Fruit fly (Drosophila melanogaster) whole organism, prepupa: ENCODE results near the gene CG16779.
A peak's percentile ranks its signal among the peaks of the same experiment; 100 is the strongest.

Source experiments
- Blimp-1 ChIP-seq: fragments of 200-800 bp; sonication (Bioruptor generic); optimal IDR thresholded peaks from 3 replicates; lab custom pipeline; 2017; ENCODE audit warnings: missing biosample characterization, missing genetic modification characterization, mild to moderate bottlenecking, moderate library complexity, missing genetic modification reagents
- CG10631 ChIP-seq: fragments of 200-800 bp; sonication (Bioruptor generic); optimal IDR thresholded peaks from 2 replicates; lab custom pipeline; 2016; ENCODE audit warnings: missing biosample characterization, missing genetic modification characterization
- CG10669 ChIP-seq: fragments of 200-800 bp; sonication (Bioruptor generic); optimal IDR thresholded peaks from 3 replicates; lab custom pipeline; 2018; ENCODE audit warnings: missing biosample characterization, mild to moderate bottlenecking, missing genetic modification characterization, moderate library complexity
- CG11294 ChIP-seq: fragments of 200-800 bp; sonication (Bioruptor generic); IDR thresholded peaks from 2 replicates; pipeline ENCODE4 v1.3.6; 2022; ENCODE audit warnings: missing biosample characterization, missing genetic modification characterization
- CG11762 ChIP-seq: fragments of 200-800 bp; sonication (Bioruptor generic); optimal IDR thresholded peaks from 3 replicates; lab custom pipeline; 2016; ENCODE audit warnings: missing biosample characterization, missing genetic modification characterization; ENCODE audit not compliant: insufficient read depth
- CG11902 ChIP-seq: fragments of 200-800 bp; sonication (Bioruptor generic); optimal IDR thresholded peaks from 3 replicates; lab custom pipeline; 2016; ENCODE audit warnings: missing biosample characterization, missing genetic modification characterization
- CG1621 ChIP-seq: fragments of 200-800 bp; sonication (Bioruptor generic); optimal IDR thresholded peaks from 3 replicates; lab custom pipeline; 2018; ENCODE audit warnings: missing biosample characterization, mild to moderate bottlenecking, missing genetic modification characterization
- CG16779 ChIP-seq: fragments of 200-800 bp; sonication (Bioruptor generic); optimal IDR thresholded peaks from 3 replicates; lab custom pipeline; 2017; ENCODE audit warnings: missing biosample characterization, mild to moderate bottlenecking, missing genetic modification characterization
- CG3032 ChIP-seq: fragments of 200-800 bp; optimal IDR thresholded peaks from 2 replicates; lab custom pipeline; 2019; ENCODE audit warnings: missing biosample characterization, mild to moderate bottlenecking, missing genetic modification characterization, moderate library complexity
- CG31627 ChIP-seq: fragments of 200-800 bp; sonication (Bioruptor generic); optimal IDR thresholded peaks from 3 replicates; lab custom pipeline; 2016; ENCODE audit warnings: missing biosample characterization, missing genetic modification characterization
- CG32006 ChIP-seq: fragments of 200-800 bp; sonication (Bioruptor generic); optimal IDR thresholded peaks from 3 replicates; lab custom pipeline; 2017; ENCODE audit warnings: missing biosample characterization, mild to moderate bottlenecking, missing genetic modification characterization
- CG34406 ChIP-seq: fragments of 200-800 bp; sonication (Bioruptor generic); optimal IDR thresholded peaks from 3 replicates; lab custom pipeline; 2016; ENCODE audit warnings: missing biosample characterization, missing genetic modification characterization
- CG3919 ChIP-seq: fragments of 200-800 bp; sonication (Bioruptor generic); optimal IDR thresholded peaks from 3 replicates; lab custom pipeline; 2016; ENCODE audit warnings: missing biosample characterization, missing genetic modification characterization
- CG6163 ChIP-seq: fragments of 200-800 bp; sonication (Bioruptor generic); IDR thresholded peaks from 3 replicates; pipeline ENCODE4 v1.3.6; 2022; ENCODE audit warnings: missing biosample characterization, missing genetic modification characterization
- CG6276 ChIP-seq: fragments of 200-800 bp; sonication (Bioruptor generic); optimal IDR thresholded peaks from 2 replicates; lab custom pipeline; 2017; ENCODE audit warnings: missing biosample characterization, mild to moderate bottlenecking, missing genetic modification characterization
- CG6792 ChIP-seq: fragments of 200-800 bp; sonication (Bioruptor generic); optimal IDR thresholded peaks from 3 replicates; lab custom pipeline; 2016; ENCODE audit warnings: missing biosample characterization, missing genetic modification characterization
- CG6808 ChIP-seq: fragments of 200-800 bp; sonication (Bioruptor generic); optimal IDR thresholded peaks from 3 replicates; lab custom pipeline; 2017; ENCODE audit warnings: missing biosample characterization, missing genetic modification characterization, mild to moderate bottlenecking, moderate library complexity, missing genetic modification reagents
- CG6854 ChIP-seq: fragments of 200-800 bp; sonication (Bioruptor generic); optimal IDR thresholded peaks from 2 replicates; lab custom pipeline; 2017; ENCODE audit warnings: missing biosample characterization, mild to moderate bottlenecking, missing genetic modification characterization
- CG7368 ChIP-seq: fragments of 200-800 bp; sonication (Bioruptor generic); optimal IDR thresholded peaks from 3 replicates; lab custom pipeline; 2016; ENCODE audit warnings: missing biosample characterization, missing genetic modification characterization
- CG8319 ChIP-seq: fragments of 200-800 bp; sonication (Bioruptor generic); optimal IDR thresholded peaks from 3 replicates; lab custom pipeline; 2016; ENCODE audit warnings: missing biosample characterization, missing genetic modification characterization
- CG9139 ChIP-seq: fragments of 200-800 bp; sonication (Bioruptor generic); optimal IDR thresholded peaks from 3 replicates; lab custom pipeline; 2017; ENCODE audit warnings: missing biosample characterization, mild to moderate bottlenecking, missing genetic modification characterization
- Eip75B ChIP-seq: fragments of 200-800 bp; sonication (Bioruptor generic); optimal IDR thresholded peaks from 3 replicates; lab custom pipeline; 2016; ENCODE audit warnings: missing biosample characterization, missing genetic modification characterization
- Eip78C ChIP-seq: fragments of 200-800 bp; sonication (Bioruptor generic); peaks from one replicate; lab custom pipeline; 2016; ENCODE audit warnings: missing biosample characterization, missing genetic modification characterization
- Eip93F ChIP-seq: fragments of 200-800 bp; sonication (Bioruptor generic); optimal IDR thresholded peaks from 2 replicates; lab custom pipeline; 2016; ENCODE audit warnings: missing biosample characterization, mild to moderate bottlenecking, missing genetic modification characterization
- Ets21C ChIP-seq: fragments of 200-800 bp; sonication (Bioruptor generic); optimal IDR thresholded peaks from 3 replicates; lab custom pipeline; 2016; ENCODE audit warnings: missing biosample characterization, missing genetic modification characterization
- Ets96B ChIP-seq: fragments of 200-800 bp; optimal IDR thresholded peaks from 2 replicates; lab custom pipeline; 2019; ENCODE audit warnings: missing biosample characterization, mild to moderate bottlenecking, missing genetic modification characterization, moderate library complexity
- Gug ChIP-seq: fragments of 200-800 bp; sonication (Bioruptor generic); IDR thresholded peaks from 2 replicates; pipeline ENCODE4 v1.3.6; 2022; ENCODE audit warnings: missing biosample characterization, missing genetic modification characterization
- Hr38 ChIP-seq: sonication (Bioruptor generic); optimal IDR thresholded peaks from 2 replicates; lab custom pipeline; 2016; ENCODE audit warnings: missing biosample characterization, missing genetic modification characterization
- Hr39 ChIP-seq: fragments of 200-800 bp; sonication (Bioruptor generic); optimal IDR thresholded peaks from 2 replicates; lab custom pipeline; 2016; ENCODE audit warnings: missing biosample characterization, missing genetic modification characterization
- Hr4 ChIP-seq: fragments of 200-800 bp; sonication (Bioruptor generic); optimal IDR thresholded peaks from 3 replicates; lab custom pipeline; 2016; ENCODE audit warnings: missing biosample characterization, missing genetic modification characterization
- Met ChIP-seq: fragments of 200-800 bp; sonication (Bioruptor generic); optimal IDR thresholded peaks from 3 replicates; lab custom pipeline; 2016; ENCODE audit warnings: missing biosample characterization, missing genetic modification characterization
- OdsH ChIP-seq: fragments of 200-800 bp; sonication (Bioruptor generic); optimal IDR thresholded peaks from 3 replicates; lab custom pipeline; 2016; ENCODE audit warnings: missing biosample characterization, missing genetic modification characterization
- Smox ChIP-seq: fragments of 200-800 bp; sonication (Bioruptor generic); optimal IDR thresholded peaks from 3 replicates; lab custom pipeline; 2016; ENCODE audit warnings: missing biosample characterization, missing genetic modification characterization
- Sox14 ChIP-seq: fragments of 200-800 bp; sonication (Bioruptor generic); optimal IDR thresholded peaks from 3 replicates; lab custom pipeline; 2016; ENCODE audit warnings: missing biosample characterization, missing genetic modification characterization
- Sox15 ChIP-seq: fragments of 200-800 bp; sonication (Bioruptor generic); optimal IDR thresholded peaks from 3 replicates; lab custom pipeline; 2016; ENCODE audit warnings: missing biosample characterization, missing genetic modification characterization
- achi ChIP-seq: fragments of 200-800 bp; sonication (Bioruptor generic); optimal IDR thresholded peaks from 3 replicates; lab custom pipeline; 2016; ENCODE audit warnings: missing biosample characterization, missing genetic modification characterization
- acj6 ChIP-seq: fragments of 200-800 bp; sonication (Bioruptor generic); optimal IDR thresholded peaks from 3 replicates; lab custom pipeline; 2016; ENCODE audit warnings: missing biosample characterization, missing genetic modification characterization
- dac ChIP-seq: fragments of 200-800 bp; sonication (Bioruptor generic); optimal IDR thresholded peaks from 2 replicates; lab custom pipeline; 2017; ENCODE audit warnings: missing biosample characterization, mild to moderate bottlenecking, missing genetic modification characterization
- dsx ChIP-seq: fragments of 200-800 bp; optimal IDR thresholded peaks from 3 replicates; lab custom pipeline; 2019; ENCODE audit warnings: missing biosample characterization, mild to moderate bottlenecking, missing genetic modification characterization, moderate library complexity; ENCODE audit not compliant: poor library complexity, severe bottlenecking
- eg ChIP-seq: fragments of 200-800 bp; sonication (Bioruptor generic); IDR thresholded peaks from 3 replicates; pipeline ENCODE4 v1.3.6; 2022; ENCODE audit warnings: missing biosample characterization, missing genetic modification characterization
- esn ChIP-seq: fragments of 200-800 bp; sonication (Bioruptor generic); optimal IDR thresholded peaks from 2 replicates; lab custom pipeline; 2016; ENCODE audit warnings: missing biosample characterization, mild to moderate bottlenecking, missing genetic modification characterization, moderate library complexity
- fd59A ChIP-seq: fragments of 200-800 bp; sonication (Bioruptor generic); optimal IDR thresholded peaks from 2 replicates; lab custom pipeline; 2017; ENCODE audit warnings: missing biosample characterization, mild to moderate bottlenecking, missing genetic modification characterization, missing genetic modification reagents
- fd85E ChIP-seq: fragments of 200-800 bp; sonication (Bioruptor generic); optimal IDR thresholded peaks from 3 replicates; lab custom pipeline; 2016; ENCODE audit warnings: missing biosample characterization, missing genetic modification characterization
- fkh ChIP-seq: fragments of 200-800 bp; sonication (Bioruptor generic); optimal IDR thresholded peaks from 3 replicates; lab custom pipeline; 2017; ENCODE audit warnings: missing biosample characterization, mild to moderate bottlenecking, missing genetic modification characterization, moderate library complexity
- lz ChIP-seq: fragments of 200-800 bp; sonication (Bioruptor generic); optimal IDR thresholded peaks from 3 replicates; lab custom pipeline; 2016; ENCODE audit warnings: missing biosample characterization, missing genetic modification characterization
- net ChIP-seq: fragments of 200-800 bp; sonication (Bioruptor generic); optimal IDR thresholded peaks from 3 replicates; lab custom pipeline; 2016; ENCODE audit warnings: missing biosample characterization, missing genetic modification characterization
- pdm3 ChIP-seq: fragments of 200-800 bp; sonication (Bioruptor generic); optimal IDR thresholded peaks from 3 replicates; lab custom pipeline; 2016; ENCODE audit warnings: missing biosample characterization, missing genetic modification characterization
- spab ChIP-seq: fragments of 200-800 bp; sonication (Bioruptor generic); optimal IDR thresholded peaks from 2 replicates; lab custom pipeline; 2017; ENCODE audit warnings: missing biosample characterization, mild to moderate bottlenecking, missing genetic modification characterization, missing genetic modification reagents
- ss ChIP-seq, 2 experiments: fragments of 200-800 bp; sonication (Bioruptor generic); optimal IDR thresholded peaks; 2 replicates in 1 of 2; 3 replicates in 1 of 2; lab custom pipeline; 2017 to 2018; ENCODE audit warnings: mild to moderate bottlenecking in 2 of 2, missing biosample characterization in 2 of 2, missing genetic modification characterization in 2 of 2, moderate library complexity in 1 of 2
- svp ChIP-seq: fragments of 200-800 bp; sonication (Bioruptor generic); peaks from one replicate; lab custom pipeline; 2016; ENCODE audit warnings: missing biosample characterization, missing genetic modification characterization
- topi ChIP-seq: fragments of 200-800 bp; sonication (Bioruptor generic); optimal IDR thresholded peaks from 3 replicates; lab custom pipeline; 2016; ENCODE audit warnings: missing biosample characterization, missing genetic modification characterization
- vri ChIP-seq: fragments of 200-800 bp; sonication (Bioruptor generic); optimal IDR thresholded peaks from 3 replicates; lab custom pipeline; 2016; ENCODE audit warnings: missing biosample characterization, mild to moderate bottlenecking, missing genetic modification characterization

Gene CG16779

dm6 chr3R:9428189-9428699 lies 65.2 kb downstream of the CG16779 start:
- TF ChIP-seq Blimp-1 (GFP tag; lab: Kevin White, UChicago) (no peak), acj6 (no peak), dsx (peak; percentile 20), achi (GFP tag; lab: Kevin White, UChicago) (peak; percentile 50), spab (GFP tag; lab: Kevin White, UChicago) (peak; percentile 53), CG32006 (peak; percentile 21), CG6792 (no peak), topi (GFP tag; lab: Kevin White, UChicago) (no peak), CG1621 (peak; percentile 56), Ets21C (GFP tag; lab: Kevin White, UChicago) (no peak), OdsH (GFP tag; lab: Kevin White, UChicago) (no peak), CG11902 (no peak), CG3032 (tag; lab: Kevin White, UChicago) (no peak), lz (GFP tag; lab: Kevin White, UChicago) (no peak), Ets96B (tag; lab: Kevin White, UChicago) (peak; percentile 6), vri (GFP tag; lab: Kevin White, UChicago) (peak; percentile 61), CG6854 (GFP tag; lab: Kevin White, UChicago) (peak; percentile 74), CG11762 (GFP tag; lab: Kevin White, UChicago) (peak; percentile 51), CG16779 (tag; lab: Kevin White, UChicago) (peak; percentile 70), Hr38 (GFP tag; lab: Kevin White, UChicago) (no peak), CG3919 (GFP tag; lab: Kevin White, UChicago) (peak; percentile 53), CG6808 (GFP tag; lab: Kevin White, UChicago) (peak; percentile 76), CG6163 (peak; percentile 88), Smox (GFP tag; lab: Kevin White, UChicago) (no peak), Eip75B (GFP tag; lab: Kevin White, UChicago) (peak; percentile 8), Sox15 (GFP tag; lab: Kevin White, UChicago) (no peak), fd85E (GFP tag; lab: Kevin White, UChicago) (peak; percentile 14), svp (GFP tag; lab: Kevin White, UChicago) (peak; percentile 83), CG10669 (GFP tag; lab: Kevin White, UChicago) (peak; percentile 28), CG9139 (GFP tag; lab: Kevin White, UChicago) (peak; percentile 88), Hr4 (GFP tag; lab: Kevin White, UChicago) (no peak), CG8319 (GFP tag; lab: Kevin White, UChicago) (no peak), ss (GFP tag; optimal IDR thresholded peaks at IDR 0.05; lab: Kevin White, UChicago) (peak; percentile 79 to 82), pdm3 (no peak), Eip93F (GFP tag; lab: Kevin White, UChicago) (no peak), fkh (peak; percentile 95), CG6276 (GFP tag; lab: Kevin White, UChicago) (peak; percentile 87), CG7368 (GFP tag; lab: Kevin White, UChicago) (peak; percentile 45), CG34406 (no peak), Eip78C (GFP tag; lab: Kevin White, UChicago) (peak; percentile 53), eg (peak; percentile 71; the same call in 2 of the 3 replicates), Sox14 (GFP tag; lab: Kevin White, UChicago) (no peak), esn (GFP tag; lab: Kevin White, UChicago) (peak; percentile 1), Met (GFP tag; lab: Kevin White, UChicago) (peak; percentile 7), Gug (GFP tag; lab: Robert Waterston, UW) (0 out of 2 replicates have a peak, but pooled peaks have one; percentile 20), CG11294 (GFP tag; lab: Robert Waterston, UW) (no peak; the same call in 1 of the 2 replicates), CG31627 (GFP tag; lab: Kevin White, UChicago) (no peak), net (GFP tag; lab: Kevin White, UChicago) (peak; percentile 24), dac (GFP tag; lab: Kevin White, UChicago) (peak; percentile 11), fd59A (no peak), CG10631 (GFP tag; lab: Kevin White, UChicago) (no peak), Hr39 (GFP tag; lab: Kevin White, UChicago) (no peak)
